Fruit fly (Drosophila melanogaster) whole organism, embryonic: ENCODE measurements around the gene Frmd5.

Experiments used
- Bteb2 ChIP-seq: fragments of 200-800 bp; sonication (Bioruptor generic); optimal IDR thresholded peaks from 2 replicates; lab custom pipeline; 2016; ENCODE audit warnings: missing biosample characterization, missing genetic modification characterization
- CG1024 ChIP-seq: fragments of 200-800 bp; sonication (Bioruptor generic); IDR thresholded peaks from 2 replicates; pipeline ENCODE4 v1.3.6; 2022; ENCODE audit warnings: missing biosample characterization, missing genetic modification characterization
- CG10274 ChIP-seq: fragments of 200-800 bp; sonication (Bioruptor generic); optimal IDR thresholded peaks from 3 replicates; lab custom pipeline; 2017; ENCODE audit warnings: missing biosample characterization, mild to moderate bottlenecking, missing genetic modification characterization
- CG11560 ChIP-seq: fragments of 200-800 bp; sonication (Bioruptor generic); IDR thresholded peaks from 3 replicates; pipeline ENCODE4 v1.3.6; 2022; ENCODE audit warnings: missing biosample characterization, missing genetic modification characterization
- CG11723 ChIP-seq: fragments of 200-800 bp; sonication (Bioruptor generic); optimal IDR thresholded peaks from 2 replicates; lab custom pipeline; 2017; ENCODE audit warnings: missing biosample characterization, mild to moderate bottlenecking, missing genetic modification characterization
- CG13296 ChIP-seq: fragments of 200-800 bp; sonication (Bioruptor generic); optimal IDR thresholded peaks from 3 replicates; lab custom pipeline; 2018; ENCODE audit warnings: missing biosample characterization, mild to moderate bottlenecking, missing genetic modification characterization
- CG13624 ChIP-seq: fragments of 200-800 bp; sonication (Bioruptor generic); optimal IDR thresholded peaks from 2 replicates; lab custom pipeline; 2016; ENCODE audit warnings: missing biosample characterization, missing genetic modification characterization
- CG15601 ChIP-seq: fragments of 200-800 bp; sonication (Bioruptor generic); optimal IDR thresholded peaks from 3 replicates; lab custom pipeline; 2019; ENCODE audit warnings: missing biosample characterization, mild to moderate bottlenecking, missing genetic modification characterization, moderate library complexity
- CG1603 ChIP-seq: fragments of 200-800 bp; sonication (Bioruptor generic); optimal IDR thresholded peaks from 2 replicates; lab custom pipeline; 2019; ENCODE audit warnings: missing biosample characterization, mild to moderate bottlenecking, missing genetic modification characterization, moderate library complexity
- CG16863 ChIP-seq: fragments of 200-800 bp; sonication (Bioruptor generic); optimal IDR thresholded peaks from 3 replicates; lab custom pipeline; 2016; ENCODE audit warnings: missing biosample characterization, missing genetic modification characterization
- CG2116 ChIP-seq: fragments of 200-800 bp; sonication (Bioruptor generic); optimal IDR thresholded peaks from 3 replicates; lab custom pipeline; 2018; ENCODE audit warnings: missing biosample characterization, mild to moderate bottlenecking, missing genetic modification characterization
- CG34224 ChIP-seq: fragments of 200-800 bp; sonication (Bioruptor generic); IDR thresholded peaks from 3 replicates; pipeline ENCODE4 v1.3.6; 2022; ENCODE audit warnings: missing biosample characterization, missing genetic modification characterization; ENCODE audit not compliant: partially characterized antibody
- CG4404 ChIP-seq: fragments of 200-800 bp; sonication (Bioruptor generic); IDR thresholded peaks from 2 replicates; pipeline ENCODE4 v1.3.6; 2022; ENCODE audit warnings: missing biosample characterization, missing genetic modification characterization
- CG6175 ChIP-seq: fragments of 200-800 bp; sonication (Bioruptor generic); IDR thresholded peaks from 3 replicates; pipeline ENCODE4 v1.3.6; 2022; ENCODE audit warnings: missing biosample characterization, missing genetic modification characterization
- CG6791 ChIP-seq: fragments of 200-800 bp; sonication (Bioruptor generic); IDR thresholded peaks from 3 replicates; pipeline ENCODE4 v1.3.6; 2022; ENCODE audit warnings: missing biosample characterization, missing genetic modification characterization; ENCODE audit not compliant: partially characterized antibody
- CG7271 ChIP-seq: fragments of 200-800 bp; sonication (Bioruptor generic); optimal IDR thresholded peaks from 2 replicates; lab custom pipeline; 2018; ENCODE audit warnings: missing biosample characterization, mild to moderate bottlenecking, missing genetic modification characterization, moderate library complexity
- CHES-1-like ChIP-seq: fragments of 200-800 bp; sonication (Bioruptor generic); optimal IDR thresholded peaks from 2 replicates; lab custom pipeline; 2016; ENCODE audit warnings: missing biosample characterization, missing genetic modification characterization
- D ChIP-seq, 2 experiments: fragments of 200-800 bp in 1 of 2; fragments of >200 bp in 1 of 2; sonication (Bioruptor generic) in 1 of 2; optimal IDR thresholded peaks; 2 replicates in 1 of 2; 3 replicates in 1 of 2; lab custom pipeline; 2017; ENCODE audit warnings: mild to moderate bottlenecking in 1 of 2, missing biosample characterization in 1 of 2, missing genetic modification characterization in 1 of 2, missing genetic modification reagents in 1 of 2
- E2f2 ChIP-seq: fragments of 200-800 bp; sonication (Bioruptor generic); IDR thresholded peaks from 2 replicates; pipeline ENCODE4 v1.3.6; 2022; ENCODE audit warnings: missing biosample characterization, missing genetic modification characterization
- ERR ChIP-seq: fragments of 200-800 bp; sonication (Bioruptor generic); optimal IDR thresholded peaks from 2 replicates; lab custom pipeline; 2016; ENCODE audit warnings: missing biosample characterization, missing genetic modification characterization
- Hand ChIP-seq: fragments of 200-800 bp; sonication (Bioruptor generic); optimal IDR thresholded peaks from 2 replicates; lab custom pipeline; 2017; ENCODE audit warnings: mild to moderate bottlenecking, missing biosample characterization, missing genetic modification reagents, missing genetic modification characterization
- Jarid2 ChIP-seq: fragments of 200-800 bp; sonication (Bioruptor generic); optimal IDR thresholded peaks from 3 replicates; lab custom pipeline; 2017; ENCODE audit warnings: mild to moderate bottlenecking, missing biosample characterization, missing genetic modification reagents, missing genetic modification characterization
- MESR4 ChIP-seq: fragments of 200-800 bp; sonication (Bioruptor generic); optimal IDR thresholded peaks from 2 replicates; lab custom pipeline; 2018; ENCODE audit warnings: missing biosample characterization, mild to moderate bottlenecking, missing genetic modification characterization, moderate library complexity
- Med ChIP-seq: fragments of 200-800 bp; sonication (Bioruptor generic); peaks from one replicate; lab custom pipeline; 2016; ENCODE audit warnings: missing biosample characterization, missing genetic modification characterization, mild to moderate bottlenecking, inconsistent platforms, moderate library complexity
- Myb ChIP-seq: fragments of 200-800 bp; sonication (Bioruptor generic); optimal IDR thresholded peaks from 2 replicates; lab custom pipeline; 2016; ENCODE audit warnings: missing biosample characterization, missing genetic modification characterization
- Nf-YA ChIP-seq: fragments of 200-800 bp; sonication (Bioruptor generic); IDR thresholded peaks from 2 replicates; pipeline ENCODE4 v1.3.6; 2022; ENCODE audit warnings: missing biosample characterization, missing genetic modification characterization
- Oli ChIP-seq: fragments of 200-800 bp; sonication (Bioruptor generic); optimal IDR thresholded peaks from 2 replicates; lab custom pipeline; 2018; ENCODE audit warnings: missing biosample characterization, mild to moderate bottlenecking, missing genetic modification characterization, moderate library complexity
- Pdp1 ChIP-seq, 2 experiments: fragments of 200-800 bp; sonication (Bioruptor generic); optimal IDR thresholded peaks; 3 replicates each; lab custom pipeline; 2016; ENCODE audit warnings: missing biosample characterization in 2 of 2, missing genetic modification characterization in 2 of 2, mild to moderate bottlenecking in 1 of 2, moderate library complexity in 1 of 2
- Scr ChIP-seq: fragments of 200-800 bp; sonication (Bioruptor generic); IDR thresholded peaks from 2 replicates; pipeline ENCODE4 v1.3.6; 2022; ENCODE audit warnings: missing biosample characterization, missing genetic modification characterization; ENCODE audit not compliant: partially characterized antibody
- Sry-δ ChIP-seq: fragments of 200-800 bp; sonication (Bioruptor generic); optimal IDR thresholded peaks from 2 replicates; lab custom pipeline; 2016; ENCODE audit warnings: missing biosample characterization, missing genetic modification characterization
- az2 ChIP-seq: fragments of 200-800 bp; sonication (Bioruptor generic); optimal IDR thresholded peaks from 3 replicates; lab custom pipeline; 2016; ENCODE audit warnings: missing biosample characterization, missing genetic modification characterization
- bab2 ChIP-seq: fragments of 200-800 bp; sonication (Bioruptor generic); optimal IDR thresholded peaks from 2 replicates; lab custom pipeline; 2016; ENCODE audit warnings: missing biosample characterization, missing genetic modification characterization
- bigmax ChIP-seq: fragments of 200-800 bp; sonication (Bioruptor generic); optimal IDR thresholded peaks from 2 replicates; lab custom pipeline; 2018; ENCODE audit warnings: missing biosample characterization, mild to moderate bottlenecking, missing genetic modification characterization
- br ChIP-seq: fragments of >200 bp; optimal IDR thresholded peaks from 2 replicates; lab custom pipeline; 2017
- chinmo ChIP-seq: fragments of 200-800 bp; sonication (Bioruptor generic); IDR thresholded peaks from 4 replicates; pipeline ENCODE4 v1.3.6; 2022; ENCODE audit warnings: missing biosample characterization, missing genetic modification characterization; ENCODE audit not compliant: partially characterized antibody
- disco-r ChIP-seq: fragments of 200-800 bp; sonication (Bioruptor generic); optimal IDR thresholded peaks from 2 replicates; lab custom pipeline; 2016; ENCODE audit warnings: missing biosample characterization, missing genetic modification characterization
- ems ChIP-seq: fragments of 200-800 bp; sonication (Bioruptor generic); optimal IDR thresholded peaks from 3 replicates; lab custom pipeline; 2016; ENCODE audit warnings: missing biosample characterization, missing genetic modification characterization
- eve ChIP-seq, 2 experiments: fragments of >200 bp; optimal IDR thresholded peaks; 2 replicates each; lab custom pipeline; 2017; ENCODE audit warnings: missing biosample characterization in 2 of 2, missing genetic modification characterization in 2 of 2
- exex ChIP-seq: fragments of 200-800 bp; sonication (Bioruptor generic); optimal IDR thresholded peaks from 4 replicates; lab custom pipeline; 2018; ENCODE audit warnings: missing biosample characterization, mild to moderate bottlenecking, missing genetic modification characterization, moderate library complexity
- ind ChIP-seq: fragments of 200-800 bp; sonication (Bioruptor generic); optimal IDR thresholded peaks from 3 replicates; lab custom pipeline; 2016; ENCODE audit warnings: missing biosample characterization, missing genetic modification characterization
- pho ChIP-seq: fragments of 200-800 bp; sonication (Bioruptor generic); optimal IDR thresholded peaks from 2 replicates; lab custom pipeline; 2016; ENCODE audit warnings: missing biosample characterization, missing genetic modification characterization
- pum ChIP-seq: fragments of 200-800 bp; sonication (Bioruptor generic); optimal IDR thresholded peaks from 2 replicates; lab custom pipeline; 2016; ENCODE audit warnings: missing biosample characterization, missing genetic modification characterization
- sc ChIP-seq, 3 experiments: fragments of >200 bp in 2 of 3; fragments of 200-800 bp in 1 of 3; sonication (Bioruptor generic) in 1 of 3; optimal IDR thresholded peaks; 2 replicates in 2 of 3; 3 replicates in 1 of 3; lab custom pipeline; 2017; ENCODE audit warnings: mild to moderate bottlenecking in 1 of 3, missing biosample characterization in 1 of 3, missing genetic modification characterization in 1 of 3, missing genetic modification reagents in 1 of 3
- shn ChIP-seq: fragments of 200-800 bp; sonication (Bioruptor generic); optimal IDR thresholded peaks from 3 replicates; lab custom pipeline; 2016; ENCODE audit warnings: missing biosample characterization, missing genetic modification characterization
- sisA ChIP-seq: fragments of 200-800 bp; sonication (Bioruptor generic); IDR thresholded peaks from 2 replicates; pipeline ENCODE4 v1.3.6; 2022; ENCODE audit warnings: missing biosample characterization, missing genetic modification characterization
- stwl ChIP-seq: fragments of 200-800 bp; sonication (Bioruptor generic); optimal IDR thresholded peaks from 3 replicates; lab custom pipeline; 2018; ENCODE audit warnings: missing biosample characterization, mild to moderate bottlenecking, missing genetic modification characterization, moderate library complexity
- unc-4 ChIP-seq: fragments of 200-800 bp; sonication (Bioruptor generic); IDR thresholded peaks from 2 replicates; pipeline ENCODE4 v1.3.6; 2022; ENCODE audit warnings: missing biosample characterization, missing genetic modification characterization; ENCODE audit not compliant: partially characterized antibody
- wek ChIP-seq: fragments of 200-800 bp; sonication (Bioruptor generic); optimal IDR thresholded peaks from 3 replicates; lab custom pipeline; 2018; ENCODE audit warnings: missing biosample characterization, mild to moderate bottlenecking, missing genetic modification characterization, moderate library complexity
- yki ChIP-seq: fragments of >200 bp; optimal IDR thresholded peaks from 3 replicates; lab custom pipeline; 2018

Frmd5 gene

dm6 chr2L:10310614-10311382, 33.4 kb upstream of the Frmd5 start, which contains the start of gene Cdk5alpha (continued):
- TF ChIP-seq az2 (GFP tag; lab: Kevin White, UChicago) (no peak), ind (GFP tag; lab: Kevin White, UChicago) (no peak), yki (no peak), CG10274 (no peak), ERR (no peak), CG6175 (GFP tag; lab: Robert Waterston, UW) (no peak), CG11560 (no peak), Nf-YA (no peak), Jarid2 (GFP tag; lab: Kevin White, UChicago) (no peak), Bteb2 (GFP tag; lab: Kevin White, UChicago) (peak; percentile 1), Pdp1 (GFP tag; optimal IDR thresholded peaks at IDR 0.05; lab: Kevin White, UChicago) (no peak), Hand (no peak), CG15601 (peak; percentile 26), Oli (tag; lab: Kevin White, UChicago) (no peak), shn (GFP tag; lab: Kevin White, UChicago) (no peak), pho (GFP tag; lab: Kevin White, UChicago) (no peak), CHES-1-like (GFP tag; lab: Kevin White, UChicago) (peak; percentile 21), CG1603 (tag; lab: Kevin White, UChicago) (peak; percentile 32), CG4404 (GFP tag; lab: Robert Waterston, UW) (no peak), CG11723 (GFP tag; lab: Kevin White, UChicago) (no peak), CG13624 (GFP tag; lab: Kevin White, UChicago) (peak; percentile 3), sc (optimal IDR thresholded peaks at IDR 0.05; lab: Kevin White, UChicago) (no peak), sc (GFP tag; optimal IDR thresholded peaks at IDR 0.05; lab: Kevin White, UChicago) (no peak), sisA (GFP tag; lab: Robert Waterston, UW) (no peak), Med (GFP tag; lab: Kevin White, UChicago) (peak; percentile 79)

- 0 out of 4 replicates have a peak, but pooled peaks have one; percentile 50 for TF ChIP-seq chinmo
- peak; percentile 33; the same call in 1 of the 2 replicates for TF ChIP-seq Scr (GFP tag; lab: Robert Waterston, UW)
- peak; percentile 7 for TF ChIP-seq bigmax (GFP tag; lab: Kevin White, UChicago)
- no peak for TF ChIP-seq ems (GFP tag; lab: Kevin White, UChicago)
- TF ChIP-seq bab2 (GFP tag; lab: Kevin White, UChicago) = no peak
- no peak for TF ChIP-seq eve (GFP tag; optimal IDR thresholded peaks at IDR 0.05; lab: Kevin White, UChicago)
- TF ChIP-seq CG1024 (GFP tag; lab: Robert Waterston, UW) = 0 out of 2 replicates have a peak, but pooled peaks have one; percentile 42
- peak; percentile 38; the same call in 1 of the 2 replicates for TF ChIP-seq unc-4 (GFP tag; lab: Robert Waterston, UW)
- no peak for TF ChIP-seq br (lab: Kevin White, UChicago)
- peak; percentile 23 for TF ChIP-seq exex (tag; lab: Kevin White, UChicago)
- TF ChIP-seq E2f2 (GFP tag; lab: Robert Waterston, UW) = peak; percentile 31
- peak; percentile 63 for TF ChIP-seq stwl (tag; lab: Kevin White, UChicago)
- TF ChIP-seq pum (GFP tag; lab: Kevin White, UChicago) = no peak
- peak; percentile 90 for TF ChIP-seq Myb
- peak; percentile 83 for TF ChIP-seq MESR4 (GFP tag; lab: Kevin White, UChicago)
- TF ChIP-seq CG7271 (tag; lab: Kevin White, UChicago) = no peak
- peak; percentile 42 for TF ChIP-seq Sry-δ (GFP tag; lab: Kevin White, UChicago)
- peak; percentile 44 for TF ChIP-seq CG2116
- TF ChIP-seq disco-r (GFP tag; lab: Kevin White, UChicago) = no peak
- TF ChIP-seq D (optimal IDR thresholded peaks at IDR 0.05; lab: Kevin White, UChicago) = no peak
- TF ChIP-seq D (GFP tag; optimal IDR thresholded peaks at IDR 0.05; lab: Kevin White, UChicago) = no peak
- peak; percentile 10 for TF ChIP-seq wek (GFP tag; lab: Kevin White, UChicago)
- TF ChIP-seq CG13296 = peak; percentile 2
- TF ChIP-seq CG34224 = 0 out of 3 replicates have a peak, but pooled peaks have one; percentile 12
- no peak for TF ChIP-seq CG16863 (GFP tag; lab: Kevin White, UChicago)
- 0 out of 3 replicates have a peak, but pooled peaks have one; percentile 36 for TF ChIP-seq CG6791 (GFP tag; lab: Robert Waterston, UW)
Observed at dm6 chr2L:10311822-10312221, 32.4 kb upstream of the Frmd5 start.
